Worm (Caenorhabditis elegans): ENCODE data around the gene pdl-1.
A peak's percentile ranks its signal among the peaks of the same experiment; 100 is the strongest.

pdl-1 gene

ce11 chrII:7232517-7232916 lies 48.9 kb downstream of the pdl-1 start, which contains the start of gene ctsa-3.1 (continued):
- no peak for TF ChIP-seq aly-2 (tag; optimal IDR thresholded peaks at IDR 0.05)
- TF ChIP-seq aha-1 (tag): peak; percentile 19
- TF ChIP-seq egl-43 (GFP tag; IDR thresholded peaks at IDR 0.05): no peak
- TF ChIP-seq unc-130 (GFP tag; optimal IDR thresholded peaks at IDR 0.05): no peak
- no peak for TF ChIP-seq Y48G9A.11 (GFP tag; IDR thresholded peaks at IDR 0.05)
- no peak for TF ChIP-seq ceh-62 (tag; optimal IDR thresholded peaks at IDR 0.05)
- no peak for TF ChIP-seq rbr-2 (tag; optimal IDR thresholded peaks at IDR 0.05)
- TF ChIP-seq fos-1 (tag; optimal IDR thresholded peaks at IDR 0.05): no peak
- no peak for TF ChIP-seq daf-12 (tag; optimal IDR thresholded peaks at IDR 0.05)
- TF ChIP-seq nhr-237 (tag; optimal IDR thresholded peaks at IDR 0.05): no peak
- TF ChIP-seq mdt-29 (GFP tag; IDR thresholded peaks at IDR 0.05): no peak
- TF ChIP-seq ceh-44 (GFP tag; IDR thresholded peaks at IDR 0.05): no peak
- no peak for TF ChIP-seq lsy-2 (tag; optimal IDR thresholded peaks at IDR 0.05)
- peak; percentile 68 for TF ChIP-seq dmd-6 (GFP tag; IDR thresholded peaks at IDR 0.05)
- peak; percentile 26 for TF ChIP-seq hlh-11 (tag; optimal IDR thresholded peaks at IDR 0.05)
- TF ChIP-seq ceh-28 (tag; optimal IDR thresholded peaks at IDR 0.05): no peak
- TF ChIP-seq mes-2 (tag; optimal IDR thresholded peaks at IDR 0.05; ENCODE audit: poor library complexity, severe bottlenecking): no peak
- no peak for TF ChIP-seq mep-1 (tag; optimal IDR thresholded peaks at IDR 0.05)
- TF ChIP-seq lin-39 (tag; optimal IDR thresholded peaks at IDR 0.05): no peak
- no peak for TF ChIP-seq lin-1 (GFP tag; IDR thresholded peaks at IDR 0.05)
- no peak for TF ChIP-seq mxl-3 (GFP tag; optimal IDR thresholded peaks at IDR 0.05)
- no peak for TF ChIP-seq F44E2.7 (GFP tag; IDR thresholded peaks at IDR 0.05)
- no peak for TF ChIP-seq gei-8 (GFP tag; optimal IDR thresholded peaks at IDR 0.05)
- no peak for TF ChIP-seq unc-39 (tag; optimal IDR thresholded peaks at IDR 0.05)
- no peak for TF ChIP-seq fkh-10 (GFP tag; optimal IDR thresholded peaks at IDR 0.05)
- no peak for TF ChIP-seq D1046.2 (GFP tag; IDR thresholded peaks at IDR 0.05)
- TF ChIP-seq Y5F2A.4 (GFP tag; optimal IDR thresholded peaks at IDR 0.05): no peak
- TF ChIP-seq ces-1 (GFP tag; optimal IDR thresholded peaks at IDR 0.05): no peak
- TF ChIP-seq F26F4.8 (GFP tag; conservative IDR thresholded peaks at IDR 0.05): no peak
- peak; percentile 90 for TF ChIP-seq php-3 (GFP tag; IDR thresholded peaks at IDR 0.05)
- no peak for TF ChIP-seq Y75B8A.6 (GFP tag; IDR thresholded peaks at IDR 0.05)
- no peak for TF ChIP-seq saeg-2 (GFP tag; IDR thresholded peaks at IDR 0.05)
- TF ChIP-seq mxl-2 (GFP tag; conservative IDR thresholded peaks at IDR 0.05): no peak

- TF ChIP-seq php-3 (GFP tag; IDR thresholded peaks at IDR 0.05): peak; percentile 77
- TF ChIP-seq pqm-1 (tag; optimal IDR thresholded peaks at IDR 0.05): peak; percentile 54
- peak; percentile 55; the same call in 1 of the 2 replicates for TF ChIP-seq dmd-6 (GFP tag; IDR thresholded peaks at IDR 0.05)
- TF ChIP-seq Y75B8A.6 (GFP tag; IDR thresholded peaks at IDR 0.05): no peak
- TF ChIP-seq pha-4 (GFP tag; IDR thresholded peaks at IDR 0.05): no peak
- TF ChIP-seq pha-4 (tag; optimal IDR thresholded peaks at IDR 0.05): no peak
- no peak for TF ChIP-seq T20F7.1 (GFP tag; optimal IDR thresholded peaks at IDR 0.05)
- TF ChIP-seq nhr-28 (tag; optimal IDR thresholded peaks at IDR 0.05): peak; percentile 66
Observed at ce11 chrII:7233274-7233673, 49.7 kb downstream of the pdl-1 start.
